Worm (Caenorhabditis elegans) whole organism, L1 larva: ENCODE results near the gene abhd-12.

Experiments used
- ceh-82 ChIP-seq, 3 experiments: fragments of 150-350 bp in 1 of 3; sonication (generic microtip) in 2 of 3; optimal IDR thresholded peaks; 2 replicates each; lab custom pipeline; 2014 to 2017; ENCODE audit warnings: missing biosample characterization in 3 of 3, missing genetic modification characterization in 3 of 3
- elt-3 ChIP-seq, 6 experiments: fragments of 150-350 bp in 1 of 6; sonication (generic microtip); optimal IDR thresholded peaks; 2 replicates each; lab custom pipeline; 2017 to 2018; ENCODE audit warnings: missing biosample characterization in 6 of 6, missing genetic modification characterization in 6 of 6, inconsistent platforms in 1 of 6
- fkh-8 ChIP-seq: sonication (generic microtip); optimal IDR thresholded peaks from 2 replicates; lab custom pipeline; 2016; ENCODE audit warnings: mild to moderate bottlenecking, missing genetic modification characterization, missing compliant biosample characterization
- mab-9 ChIP-seq: fragments of 200-800 bp; sonication (Bioruptor generic); IDR thresholded peaks from 2 replicates; pipeline ENCODE4 v1.3.6; 2022; ENCODE audit warnings: missing genetic modification reagents, missing genetic modification characterization, missing compliant biosample characterization
- nhr-11 ChIP-seq: fragments of 150-350 bp; optimal IDR thresholded peaks from 2 replicates; lab custom pipeline; 2014; ENCODE audit warnings: missing biosample characterization, missing genetic modification characterization
- nhr-90 ChIP-seq: sonication (generic microtip); optimal IDR thresholded peaks from 2 replicates; lab custom pipeline; 2016; ENCODE audit warnings: mild to moderate bottlenecking, missing genetic modification characterization, missing compliant biosample characterization; ENCODE audit not compliant: poor library complexity
- pqm-1 ChIP-seq: sonication (generic microtip); optimal IDR thresholded peaks from 3 replicates; lab custom pipeline; 2017; ENCODE audit warnings: missing biosample characterization, missing genetic modification characterization
- skn-1 ChIP-seq: fragments of 150-350 bp; optimal IDR thresholded peaks from 2 replicates; lab custom pipeline; 2014; ENCODE audit warnings: missing biosample characterization, missing genetic modification characterization
- unc-130 ChIP-seq: fragments of 150-350 bp; optimal IDR thresholded peaks from 2 replicates; lab custom pipeline; 2017; ENCODE audit warnings: missing biosample characterization, missing genetic modification characterization, inconsistent platforms

DNA sequence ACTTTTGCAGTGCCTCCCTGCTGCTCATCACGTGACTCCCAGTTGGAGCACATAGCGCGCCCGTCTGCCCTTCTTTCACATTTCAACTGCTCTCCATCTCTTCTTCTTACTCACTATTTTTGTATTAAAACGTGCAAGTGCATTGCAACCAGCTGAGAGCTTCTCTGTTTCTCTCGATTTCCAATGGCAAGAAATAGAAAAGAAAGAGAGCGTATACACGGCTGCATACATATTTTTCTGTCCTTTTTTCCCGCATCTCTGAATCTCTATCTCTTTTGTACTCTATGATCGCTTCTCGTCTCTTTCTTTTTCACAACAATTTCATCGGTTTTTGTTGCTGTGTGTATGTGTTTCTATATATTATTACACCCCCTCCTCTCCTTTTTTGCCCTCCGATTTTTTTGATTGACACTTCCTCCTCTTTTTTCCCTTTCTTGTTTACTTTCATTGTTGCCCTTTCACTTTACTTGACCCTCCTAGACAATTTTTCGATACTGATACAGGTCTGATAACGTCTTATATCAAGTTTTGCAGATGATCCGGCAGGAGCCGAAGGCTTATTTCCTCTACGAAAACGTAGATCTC lies 17.3 kb downstream of the abhd-12 start, which contains the start of gene Y97E10AR.1:
- peak; percentile 49 for TF ChIP-seq nhr-11 (tag; lab: Kevin White, UChicago)
- TF ChIP-seq nhr-90 (tag; lab: Kevin White, UChicago) = no peak
- TF ChIP-seq skn-1 (tag; lab: Kevin White, UChicago) = peak; percentile 47
- TF ChIP-seq pqm-1 (tag; lab: Kevin White, UChicago) = no peak
- 0 out of 2 replicates have a peak, but pooled peaks have one; percentile 17 for TF ChIP-seq mab-9 (GFP tag; lab: Robert Waterston, UW)
- peak in 1 of 6 experiments; percentile 7 for TF ChIP-seq elt-3 (tag; optimal IDR thresholded peaks at IDR 0.05; lab: Kevin White, UChicago)
- TF ChIP-seq ceh-82 (tag; optimal IDR thresholded peaks at IDR 0.05; lab: Kevin White, UChicago) = peak in 2 of 3 experiments; percentile 17 to 68
- TF ChIP-seq unc-130 (tag; lab: Kevin White, UChicago) = no peak
- TF ChIP-seq fkh-8 (tag; lab: Kevin White, UChicago) = peak; percentile 93
